Worm (Caenorhabditis elegans): ENCODE data around the gene der-2.

der-2 gene

ce11 chrIII:7234148-7234547 lies 11.2 kb upstream of the der-2 start, which contains the start of gene ndus-8 (continued):
- TF ChIP-seq hmg-1.2 (GFP tag; IDR thresholded peaks at IDR 0.05) (peak; percentile 37; the same call in 1 of the 2 replicates), cebp-1 (GFP tag; IDR thresholded peaks at IDR 0.05) (no peak), cebp-1 (tag; optimal IDR thresholded peaks at IDR 0.05) (peak; percentile 45), mes-4 (tag; optimal IDR thresholded peaks at IDR 0.05) (no peak), lsl-1 (GFP tag; optimal IDR thresholded peaks at IDR 0.05) (peak; percentile 20), F33H1.4 (GFP tag; IDR thresholded peaks at IDR 0.05) (peak; percentile 52), bed-1 (GFP tag; IDR thresholded peaks at IDR 0.05) (no peak), ztf-22 (GFP tag; optimal IDR thresholded peaks at IDR 0.05) (no peak), madf-8 (GFP tag; conservative IDR thresholded peaks at IDR 0.05) (no peak), fkh-3 (tag; optimal IDR thresholded peaks at IDR 0.05) (no peak), dpl-1 (GFP tag; optimal IDR thresholded peaks at IDR 0.05) (no peak), F57C9.4 (tag; optimal IDR thresholded peaks at IDR 0.05) (no peak), aptf-3 (GFP tag; IDR thresholded peaks at IDR 0.05) (no peak), hlh-26 (GFP tag; conservative IDR thresholded peaks at IDR 0.05) (no peak), rec-8 (tag; optimal IDR thresholded peaks at IDR 0.05) (no peak), nfya-2 (GFP tag; IDR thresholded peaks at IDR 0.05) (no peak), B0336.3 (GFP tag; IDR thresholded peaks at IDR 0.05) (no peak), nhr-90 (tag; optimal IDR thresholded peaks at IDR 0.05) (no peak), ceh-40 (GFP tag; IDR thresholded peaks at IDR 0.05) (no peak), ZK185.1 (tag; optimal IDR thresholded peaks at IDR 0.05; ENCODE audit: poor library complexity, severe bottlenecking) (peak; percentile 5), lag-1 (GFP tag; IDR thresholded peaks at IDR 0.05) (no peak), hrde-1 (tag; optimal IDR thresholded peaks at IDR 0.05; ENCODE audit: borderline replicate concordance) (no peak), ekl-4 (GFP tag; IDR thresholded peaks at IDR 0.05) (no peak), gei-17 (GFP tag; optimal IDR thresholded peaks at IDR 0.05) (no peak), ets-4 (GFP tag; optimal IDR thresholded peaks at IDR 0.05) (no peak), lin-40 (tag; optimal IDR thresholded peaks at IDR 0.05) (peak; percentile 27), hsf-1 (GFP tag; IDR thresholded peaks at IDR 0.05) (no peak), K11D2.4 (GFP tag; IDR thresholded peaks at IDR 0.05) (no peak), mxl-1 (tag; optimal IDR thresholded peaks at IDR 0.05) (no peak), aptf-2 (GFP tag; conservative IDR thresholded peaks at IDR 0.05) (no peak)

ce11 chrIII:7232782-7233181 lies 9.9 kb upstream of the der-2 start, which contains the start of gene adr-2:
Gene adr-2 (minus strand): TSS chrIII:7232882.
- TF ChIP-seq nhr-80 (tag; optimal IDR thresholded peaks at IDR 0.05), result no peak
- TF ChIP-seq ztf-18 (tag; optimal IDR thresholded peaks at IDR 0.05), result peak; percentile 10

DNA sequence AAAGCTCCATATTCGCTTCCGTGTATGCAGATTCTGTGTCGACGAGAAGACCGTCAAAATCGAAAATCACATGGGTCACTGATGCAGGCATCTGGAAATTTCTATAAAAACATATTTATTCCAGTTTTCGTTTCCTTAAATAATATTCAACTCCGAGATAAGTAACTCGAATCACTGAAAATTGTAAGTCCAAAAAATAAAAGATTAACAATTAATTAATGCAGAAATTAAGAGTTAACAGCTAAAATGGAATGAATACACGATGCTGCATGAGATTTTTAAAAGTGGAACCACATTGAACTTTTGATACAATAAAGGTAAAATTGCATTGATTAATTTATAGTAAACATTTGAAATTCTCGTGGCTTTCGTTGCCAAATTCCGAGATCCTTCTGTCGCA lies 7.9 kb upstream of the der-2 start, which contains the start of gene R151.10:
Gene R151.10 (minus strand): TSS at position 101 of the 400 bp plus-strand sequence.
- TF ChIP-seq C17E4.6 (GFP tag; IDR thresholded peaks at IDR 0.05), result no peak
- TF ChIP-seq mcd-1 (GFP tag; IDR thresholded peaks at IDR 0.05), result no peak
- no peak for TF ChIP-seq bed-1 (GFP tag; IDR thresholded peaks at IDR 0.05)
- TF ChIP-seq D2030.7 (GFP tag; IDR thresholded peaks at IDR 0.05), result no peak
- no peak for TF ChIP-seq sptf-2 (GFP tag; optimal IDR thresholded peaks at IDR 0.05)
- no peak for TF ChIP-seq F55B11.4 (tag; optimal IDR thresholded peaks at IDR 0.05; ENCODE audit: borderline replicate concordance, insufficient read depth)
- TF ChIP-seq lin-54 (GFP tag; optimal IDR thresholded peaks at IDR 0.05), result no peak
- no peak for TF ChIP-seq die-1 (tag; optimal IDR thresholded peaks at IDR 0.05)
- TF ChIP-seq tbp1 (GFP tag; optimal IDR thresholded peaks at IDR 0.05), result no peak
- no peak for TF ChIP-seq xnd-1 (tag; optimal IDR thresholded peaks at IDR 0.05)
- no peak for TF ChIP-seq ztf-25 (GFP tag; IDR thresholded peaks at IDR 0.05)
- no peak for TF ChIP-seq T07F8.4 (tag; optimal IDR thresholded peaks at IDR 0.05)
- TF ChIP-seq T26A5.8 (tag; optimal IDR thresholded peaks at IDR 0.05), result no peak
- TF ChIP-seq ztf-26 (tag; optimal IDR thresholded peaks at IDR 0.05), result no peak
